Worm (Caenorhabditis elegans): ENCODE measurements around the gene srg-8.
A peak's percentile ranks its signal among the peaks of the same experiment; 100 is the strongest.

Gene srg-8

DNA sequence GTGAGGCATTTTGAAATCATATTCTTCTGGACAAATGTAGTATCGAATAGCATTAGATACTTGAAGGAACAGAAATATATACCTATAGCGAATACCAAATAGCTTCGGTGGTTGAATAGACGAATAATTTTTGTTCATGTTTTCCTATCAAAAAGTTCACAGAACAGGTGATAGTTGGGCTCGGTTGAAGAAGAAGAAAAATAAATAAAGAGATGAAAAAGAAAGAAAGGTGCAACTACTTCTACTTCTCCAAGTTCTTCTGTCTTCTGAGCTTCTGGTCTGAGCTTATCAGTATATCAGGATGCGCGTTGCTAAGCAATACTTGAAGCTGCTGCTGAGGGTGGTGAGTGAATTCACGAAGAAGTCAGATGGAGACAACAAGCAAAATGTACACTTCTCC is 40.7 kb downstream of the srg-8 start, which contains the start of gene C23G10.10:
Gene C23G10.10 (minus strand): TSS at position 101 of the 400 bp plus-strand sequence.
- no peak for TF ChIP-seq tlf-1 (GFP tag; optimal IDR thresholded peaks at IDR 0.05)
- no peak for TF ChIP-seq mcd-1 (GFP tag; IDR thresholded peaks at IDR 0.05)
- no peak for TF ChIP-seq D2030.7 (GFP tag; IDR thresholded peaks at IDR 0.05)
- no peak for TF ChIP-seq unc-62 (GFP tag; optimal IDR thresholded peaks at IDR 0.05)
- no peak for TF ChIP-seq lag-1 (GFP tag; IDR thresholded peaks at IDR 0.05)
- no peak for TF ChIP-seq bed-1 (GFP tag; IDR thresholded peaks at IDR 0.05)
- TF ChIP-seq him-1 (tag; optimal IDR thresholded peaks at IDR 0.05), result no peak
- TF ChIP-seq ztf-18 (tag; optimal IDR thresholded peaks at IDR 0.05), result no peak
- no peak for TF ChIP-seq bed-2 (GFP tag; IDR thresholded peaks at IDR 0.05)
- no peak for TF ChIP-seq efl-1 (GFP tag; optimal IDR thresholded peaks at IDR 0.05)
- no peak for TF ChIP-seq F49E8.2 (tag; optimal IDR thresholded peaks at IDR 0.05; ENCODE audit: insufficient read depth)
- TF ChIP-seq sptf-2 (GFP tag; optimal IDR thresholded peaks at IDR 0.05), result no peak
- TF ChIP-seq Y95B8A.8 (GFP tag; IDR thresholded peaks at IDR 0.05), result no peak

DNA sequence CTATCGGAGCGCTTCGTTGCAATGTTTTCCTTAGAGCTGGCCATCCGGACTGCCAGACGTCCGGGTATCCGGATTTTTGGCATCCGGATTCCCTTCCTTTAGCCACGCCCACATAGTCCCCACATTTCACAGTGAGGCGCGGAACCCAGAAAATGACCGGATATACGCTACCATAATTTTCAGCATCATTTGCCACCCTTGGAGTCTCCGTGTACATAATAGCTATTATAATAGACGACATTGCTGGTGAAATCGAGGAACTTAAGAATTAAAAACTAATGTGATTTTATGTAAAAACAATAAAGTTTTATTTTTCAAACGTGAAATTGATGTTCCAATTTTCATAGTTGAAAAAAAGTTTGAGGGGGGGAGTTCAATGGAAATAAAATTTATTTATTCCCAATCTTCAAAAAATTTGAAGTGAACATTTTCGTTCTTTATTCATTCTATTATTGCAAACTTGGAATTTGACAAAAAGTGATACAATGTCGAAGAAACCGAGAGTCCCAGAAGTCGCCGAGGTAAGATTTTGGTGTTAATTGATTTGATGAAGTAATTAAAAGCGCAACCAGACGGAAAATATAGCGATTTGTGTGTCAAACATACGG is 44.3 kb downstream of the srg-8 start:
- TF ChIP-seq lir-1 (GFP tag; conservative IDR thresholded peaks at IDR 0.05), result 0 out of 2 replicates have a peak, but pooled peaks have one; percentile 9
- TF ChIP-seq snpc-3.4 (tag; optimal IDR thresholded peaks at IDR 0.05), result peak; percentile 69
- peak; percentile 83 for TF ChIP-seq F49E8.2 (tag; optimal IDR thresholded peaks at IDR 0.05; ENCODE audit: insufficient read depth)
- TF ChIP-seq chd-7 (tag; optimal IDR thresholded peaks at IDR 0.05), result peak; percentile 32
- no peak for TF ChIP-seq ceh-100 (GFP tag; IDR thresholded peaks at IDR 0.05)
- no peak for TF ChIP-seq T26A5.8 (tag; optimal IDR thresholded peaks at IDR 0.05)
- TF ChIP-seq D2030.7 (GFP tag; IDR thresholded peaks at IDR 0.05), result peak; percentile 80
- TF ChIP-seq ztf-22 (GFP tag; optimal IDR thresholded peaks at IDR 0.05), result no peak
- no peak for TF ChIP-seq nhr-27 (tag; optimal IDR thresholded peaks at IDR 0.05)
- TF ChIP-seq nfya-2 (GFP tag; IDR thresholded peaks at IDR 0.05), result 0 out of 2 replicates have a peak, but pooled peaks have one; percentile 36
- peak; percentile 67 for TF ChIP-seq ztf-18 (tag; optimal IDR thresholded peaks at IDR 0.05)
- TF ChIP-seq ekl-4 (GFP tag; IDR thresholded peaks at IDR 0.05), result 0 out of 2 replicates have a peak, but pooled peaks have one; percentile 42
- peak; percentile 63 for TF ChIP-seq B0336.3 (GFP tag; IDR thresholded peaks at IDR 0.05)
- TF ChIP-seq lin-26 (GFP tag; IDR thresholded peaks at IDR 0.05), result peak; percentile 66; the same call in 1 of the 2 replicates
- no peak for TF ChIP-seq mes-4 (tag; optimal IDR thresholded peaks at IDR 0.05)
- peak; percentile 73 for TF ChIP-seq him-1 (tag; optimal IDR thresholded peaks at IDR 0.05)
- no peak for TF ChIP-seq ama-1 (optimal IDR thresholded peaks at IDR 0.05)
- peak in 1 of 2 experiments; percentile 35 for TF ChIP-seq ama-1 (GFP tag; optimal IDR thresholded peaks at IDR 0.05)
- peak; percentile 62 for TF ChIP-seq lsl-1 (GFP tag; optimal IDR thresholded peaks at IDR 0.05)
- TF ChIP-seq dox-1 (GFP tag; IDR thresholded peaks at IDR 0.05), result no peak; the same call in 1 of the 2 replicates
- TF ChIP-seq lin-40 (tag; optimal IDR thresholded peaks at IDR 0.05), result no peak
- peak; percentile 4 for TF ChIP-seq B0261.1 (tag; optimal IDR thresholded peaks at IDR 0.05)
- peak; percentile 34 for TF ChIP-seq tlf-1 (GFP tag; optimal IDR thresholded peaks at IDR 0.05)
- peak; percentile 64 for TF ChIP-seq athp-1 (tag; optimal IDR thresholded peaks at IDR 0.05)
- peak; percentile 12 for TF ChIP-seq lin-54 (GFP tag; optimal IDR thresholded peaks at IDR 0.05)
- peak; percentile 35; the same call in 1 of the 2 replicates for TF ChIP-seq F33H1.4 (GFP tag; IDR thresholded peaks at IDR 0.05)
- TF ChIP-seq madf-6 (GFP tag; IDR thresholded peaks at IDR 0.05), result peak; percentile 68
- TF ChIP-seq rec-8 (tag; optimal IDR thresholded peaks at IDR 0.05), result peak in 1 of 2 experiments; percentile 27
- TF ChIP-seq hmg-1.2 (GFP tag; IDR thresholded peaks at IDR 0.05), result peak; percentile 86
- peak; percentile 71 for TF ChIP-seq snpc-1.3 (tag; optimal IDR thresholded peaks at IDR 0.05; ENCODE audit: insufficient read depth)
- no peak for TF ChIP-seq unc-62 (GFP tag; optimal IDR thresholded peaks at IDR 0.05)
- TF ChIP-seq xnd-1 (tag; optimal IDR thresholded peaks at IDR 0.05), result peak; percentile 51
- TF ChIP-seq rcor-1 (GFP tag; IDR thresholded peaks at IDR 0.05), result 0 out of 2 replicates have a peak, but pooled peaks have one; percentile 40
- TF ChIP-seq tbp1 (GFP tag; optimal IDR thresholded peaks at IDR 0.05), result peak; percentile 73
- TF ChIP-seq rpc-1 (optimal IDR thresholded peaks at IDR 0.05), result no peak
- peak; percentile 7 for TF ChIP-seq rpc-1 (tag; optimal IDR thresholded peaks at IDR 0.05)
- no peak for TF ChIP-seq nfyb-1 (GFP tag; IDR thresholded peaks at IDR 0.05)
- TF ChIP-seq aptf-3 (GFP tag; IDR thresholded peaks at IDR 0.05), result no peak
